Fruit fly (Drosophila melanogaster): Measurements from ENCODE around the gene Vps36.

dm6 chr3L:13476566-13477452 is 36.1 kb downstream of the Vps36 start:
- peak; percentile 81 for TF ChIP-seq CG5204 (GFP tag; optimal IDR thresholded peaks at IDR 0.05)
- TF ChIP-seq tj (GFP tag; optimal IDR thresholded peaks at IDR 0.05): peak; percentile 73
- TF ChIP-seq bab1 (GFP tag; optimal IDR thresholded peaks at IDR 0.05): peak; percentile 69
- no peak for TF ChIP-seq cnc (optimal IDR thresholded peaks at IDR 0.05)
- peak; percentile 75 for TF ChIP-seq Clk (GFP tag; optimal IDR thresholded peaks at IDR 0.05)
- TF ChIP-seq Hr96 (GFP tag; optimal IDR thresholded peaks at IDR 0.05): peak; percentile 32
- TF ChIP-seq Crg-1 (GFP tag; optimal IDR thresholded peaks at IDR 0.05): peak; percentile 10

Data from whole organism, adult.